Worm (Caenorhabditis elegans): ENCODE results near the gene oac-48.
A peak's percentile ranks its signal among the peaks of the same experiment; 100 is the strongest.

oac-48 gene

ce11 chrIV:13682733-13683132, 9.1 kb downstream of the oac-48 start (continued):
- TF ChIP-seq tbx-2 (tag; optimal IDR thresholded peaks at IDR 0.05) (no peak), elt-1 (tag; optimal IDR thresholded peaks at IDR 0.05) (no peak), egl-27 (tag; optimal IDR thresholded peaks at IDR 0.05) (no peak)

DNA sequence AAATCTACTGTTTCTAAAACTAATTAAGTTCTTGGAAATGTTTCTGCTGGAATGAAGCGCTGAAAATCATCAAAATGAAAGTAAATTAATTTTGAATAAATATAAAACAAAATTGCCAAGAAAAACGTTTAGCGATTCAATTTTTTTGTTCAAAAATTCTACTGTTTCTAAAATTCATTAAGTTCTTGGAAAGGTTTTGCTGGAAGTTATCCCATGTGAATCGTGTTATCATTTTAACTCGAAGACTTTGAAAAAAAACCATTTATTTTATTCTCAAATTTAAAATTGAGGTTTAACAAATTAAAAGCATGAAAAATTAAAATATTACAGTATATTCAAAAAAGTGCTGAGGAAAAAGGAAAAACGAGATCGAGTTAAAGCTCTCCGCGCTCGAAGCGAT, 11.2 kb downstream of the oac-48 start:
- TF ChIP-seq ztf-11 (tag; optimal IDR thresholded peaks at IDR 0.05) (no peak), snpc-4 (tag; optimal IDR thresholded peaks at IDR 0.05) (no peak), nhr-76 (tag; optimal IDR thresholded peaks at IDR 0.05) (no peak), pha-4 (tag; optimal IDR thresholded peaks at IDR 0.05) (no peak), mdl-1 (tag; optimal IDR thresholded peaks at IDR 0.05) (no peak), elt-3 (tag; optimal IDR thresholded peaks at IDR 0.05) (no peak), skn-1 (tag; optimal IDR thresholded peaks at IDR 0.05) (no peak), ceh-16 (tag; optimal IDR thresholded peaks at IDR 0.05) (no peak), mml-1 (tag; optimal IDR thresholded peaks at IDR 0.05) (no peak), sea-2 (GFP tag; optimal IDR thresholded peaks at IDR 0.05) (no peak), nhr-67 (tag; optimal IDR thresholded peaks at IDR 0.05) (no peak), aly-2 (tag; optimal IDR thresholded peaks at IDR 0.05) (no peak), egl-5 (tag; optimal IDR thresholded peaks at IDR 0.05) (no peak), tbx-2 (tag; optimal IDR thresholded peaks at IDR 0.05) (no peak), nfya-1 (tag; optimal IDR thresholded peaks at IDR 0.05; ENCODE audit: insufficient read depth) (no peak)

DNA sequence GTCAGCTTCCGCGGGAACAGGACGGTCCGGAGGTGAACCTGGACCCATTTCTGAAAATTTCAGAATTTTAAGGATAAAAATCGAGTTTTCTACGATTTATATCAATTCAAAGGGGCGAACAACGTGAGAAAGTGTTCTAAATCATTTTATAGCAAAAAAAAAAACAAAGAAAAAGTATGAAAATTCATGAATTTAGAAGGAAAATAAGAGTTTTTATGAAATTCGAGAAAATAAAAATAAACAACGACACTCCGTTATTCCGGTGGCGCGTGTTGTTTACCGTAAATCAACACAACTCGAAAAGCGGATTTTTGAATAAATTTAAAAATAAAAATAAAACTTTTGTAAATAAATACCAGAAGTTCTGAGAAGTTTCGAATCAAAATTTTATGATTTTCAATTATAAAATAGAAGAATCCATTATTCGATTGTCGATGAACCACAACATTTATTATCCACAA, 13.4 kb downstream of the oac-48 start, which contains the start of gene nyn-1:
Gene nyn-1 (minus strand): TSS at position 51 of the 461 bp plus-strand sequence.
- TF ChIP-seq nhr-25 (tag; optimal IDR thresholded peaks at IDR 0.05) (no peak), nhr-28 (tag; optimal IDR thresholded peaks at IDR 0.05) (no peak), unc-62 (GFP tag; optimal IDR thresholded peaks at IDR 0.05) (no peak), egl-5 (tag; optimal IDR thresholded peaks at IDR 0.05) (no peak), R02D3.7 (tag; optimal IDR thresholded peaks at IDR 0.05) (peak; percentile 32), pha-4 (tag; optimal IDR thresholded peaks at IDR 0.05) (no peak), lsy-12 (tag; optimal IDR thresholded peaks at IDR 0.05) (no peak), elt-1 (tag; optimal IDR thresholded peaks at IDR 0.05) (no peak), fos-1 (tag; optimal IDR thresholded peaks at IDR 0.05) (no peak)

ce11 chrIV:13687631-13688030, 14.0 kb downstream of the oac-48 start:
- no peak for TF ChIP-seq elt-3 (tag; optimal IDR thresholded peaks at IDR 0.05)
- TF ChIP-seq mdl-1 (tag; optimal IDR thresholded peaks at IDR 0.05), result no peak
- no peak for TF ChIP-seq ceh-9 (tag; optimal IDR thresholded peaks at IDR 0.05)
- no peak for TF ChIP-seq ceh-16 (tag; optimal IDR thresholded peaks at IDR 0.05)
- TF ChIP-seq nhr-43 (tag; optimal IDR thresholded peaks at IDR 0.05; ENCODE audit: poor library complexity, severe bottlenecking), result no peak

DNA sequence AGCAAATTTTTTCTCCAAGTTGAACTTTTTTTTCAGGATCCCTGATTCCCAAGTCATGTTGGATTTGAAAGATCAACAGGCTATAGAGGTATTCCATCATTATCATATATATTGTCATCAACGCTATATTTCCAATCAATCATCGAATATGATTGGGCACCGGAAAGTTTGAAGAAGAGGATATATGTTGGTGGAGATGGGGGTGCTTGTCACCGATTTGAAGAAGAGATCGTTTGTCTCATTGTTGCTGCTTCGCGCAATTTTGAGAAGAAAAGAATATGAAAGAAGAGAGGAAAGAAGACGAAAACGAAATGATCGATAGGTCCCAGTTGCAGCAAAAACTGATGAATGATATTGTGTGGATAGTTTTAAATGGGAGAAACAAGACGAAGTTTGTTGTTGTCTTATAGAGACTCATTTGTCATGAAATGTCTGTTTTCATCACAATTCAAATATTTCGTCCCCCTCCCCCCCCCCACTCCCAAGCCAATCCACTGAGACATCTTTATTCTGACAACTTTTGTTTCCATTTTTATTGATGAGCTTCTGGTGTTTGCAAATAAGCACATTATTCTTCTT, 15.8 kb downstream of the oac-48 start, which contains the start of gene T23G4.2:
Gene T23G4.2 (minus strand): TSS at position 255 of the 579 bp plus-strand sequence.
- TF ChIP-seq ceh-28 (tag; optimal IDR thresholded peaks at IDR 0.05) (peak; percentile 15), unc-62 (GFP tag; optimal IDR thresholded peaks at IDR 0.05) (peak; percentile 76), lin-39 (tag; optimal IDR thresholded peaks at IDR 0.05) (peak; percentile 77), ztf-11 (tag; optimal IDR thresholded peaks at IDR 0.05) (no peak)

ce11 chrIV:13692522-13692921, 18.9 kb downstream of the oac-48 start:
- TF ChIP-seq egl-5 (tag; optimal IDR thresholded peaks at IDR 0.05) (peak; percentile 79), ZK546.5 (tag; optimal IDR thresholded peaks at IDR 0.05) (no peak), nhr-23 (tag; optimal IDR thresholded peaks at IDR 0.05) (no peak), aly-2 (tag; optimal IDR thresholded peaks at IDR 0.05) (no peak), sea-2 (GFP tag; optimal IDR thresholded peaks at IDR 0.05) (no peak), skn-1 (tag; optimal IDR thresholded peaks at IDR 0.05) (no peak), nhr-237 (tag; optimal IDR thresholded peaks at IDR 0.05) (no peak)

Measured in whole organism, L3 larva.